Fruit fly (Drosophila melanogaster) S2 (cell line): ENCODE measurements around the gene CG31464.

Source experiments
- CG8478 ChIP-seq: fragments of >200 bp; optimal IDR thresholded peaks from 2 replicates; lab custom pipeline; 2018
- CTCF ChIP-seq, 2 experiments: fragments of >200 bp; optimal IDR thresholded peaks; 2 replicates each; lab custom pipeline; 2018

DNA sequence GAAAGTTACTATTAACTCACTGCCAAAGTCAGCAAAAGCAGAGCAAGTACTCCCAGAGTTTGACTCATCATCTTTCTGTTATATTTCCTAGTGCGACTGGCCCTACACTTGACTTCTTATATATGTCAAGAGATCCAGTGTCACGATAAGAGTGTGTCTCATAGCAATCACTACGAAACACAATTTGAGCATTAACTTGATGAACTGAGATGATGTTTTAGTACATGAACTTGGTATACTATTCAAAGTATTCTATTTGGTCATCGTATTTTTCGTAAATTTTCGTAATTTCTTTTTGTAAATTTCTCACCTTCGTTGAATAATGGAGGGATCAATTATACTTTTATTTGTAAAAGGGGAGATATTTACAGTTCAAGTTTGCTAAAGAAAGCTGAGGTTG, 562 bp upstream of the CG31464 start, which contains the start of gene CG11672:
- TF ChIP-seq CG8478 (lab: Kevin White, UChicago) (no peak), CTCF (optimal IDR thresholded peaks at IDR 0.05; lab: Kevin White, UChicago) (no peak)
